Worm (Caenorhabditis elegans): ENCODE results near the gene cyp-13A4.

cyp-13A4 gene

ce11 chrII:9787395-9788152, 10.0 kb downstream of the cyp-13A4 start, which contains the start of gene cyp-13A2 (continued):
- TF ChIP-seq ztf-7 (tag; optimal IDR thresholded peaks at IDR 0.05) (no peak), tra-1 (GFP tag; IDR thresholded peaks at IDR 0.05) (peak; percentile 27; the same call in 1 of the 2 replicates), dve-1 (tag; optimal IDR thresholded peaks at IDR 0.05; ENCODE audit: insufficient read depth) (peak; percentile 77), php-3 (GFP tag; IDR thresholded peaks at IDR 0.05) (peak; percentile 64), ces-1 (GFP tag; optimal IDR thresholded peaks at IDR 0.05) (no peak), pqm-1 (tag; optimal IDR thresholded peaks at IDR 0.05) (peak; percentile 46), madf-9 (GFP tag; conservative IDR thresholded peaks at IDR 0.05) (no peak), arid-1 (GFP tag; conservative IDR thresholded peaks at IDR 0.05) (no peak), Y48G9A.11 (GFP tag; IDR thresholded peaks at IDR 0.05) (0 out of 2 replicates have a peak, but pooled peaks have one; percentile 23)

- TF ChIP-seq dpl-1 (GFP tag; optimal IDR thresholded peaks at IDR 0.05) = no peak
- TF ChIP-seq lsy-2 (tag; optimal IDR thresholded peaks at IDR 0.05) = no peak
- TF ChIP-seq hlh-30 (tag; optimal IDR thresholded peaks at IDR 0.05; ENCODE audit: insufficient read depth) = no peak
- no peak for TF ChIP-seq mes-2 (tag; optimal IDR thresholded peaks at IDR 0.05; ENCODE audit: poor library complexity, severe bottlenecking)
- TF ChIP-seq daf-8 (GFP tag; IDR thresholded peaks at IDR 0.05) = no peak
- peak; percentile 14 for TF ChIP-seq nhr-25 (tag; optimal IDR thresholded peaks at IDR 0.05; ENCODE audit: borderline replicate concordance, insufficient read depth)
- no peak for TF ChIP-seq daf-19 (GFP tag; conservative IDR thresholded peaks at IDR 0.05)
- no peak for TF ChIP-seq sdz-12 (GFP tag; optimal IDR thresholded peaks at IDR 0.05)
- no peak for TF ChIP-seq egl-43 (GFP tag; IDR thresholded peaks at IDR 0.05)
Measured at ce11 chrII:9786215-9786614, 11.3 kb downstream of the cyp-13A4 start.

- TF ChIP-seq ZK337.2 (GFP tag; IDR thresholded peaks at IDR 0.05) (no peak), D1046.2 (GFP tag; IDR thresholded peaks at IDR 0.05) (no peak), ceh-62 (tag; optimal IDR thresholded peaks at IDR 0.05) (no peak), mdt-29 (GFP tag; IDR thresholded peaks at IDR 0.05) (no peak), saeg-2 (GFP tag; IDR thresholded peaks at IDR 0.05) (no peak), T20F7.1 (GFP tag; optimal IDR thresholded peaks at IDR 0.05) (no peak), nhr-42 (GFP tag; IDR thresholded peaks at IDR 0.05) (no peak), dve-1 (tag; optimal IDR thresholded peaks at IDR 0.05; ENCODE audit: insufficient read depth) (no peak), ceh-44 (GFP tag; IDR thresholded peaks at IDR 0.05) (no peak), lin-13 (GFP tag; optimal IDR thresholded peaks at IDR 0.05) (no peak), ceh-32 (tag; optimal IDR thresholded peaks at IDR 0.05; ENCODE audit: poor library complexity) (no peak), nhr-41 (GFP tag; IDR thresholded peaks at IDR 0.05) (no peak), set-16 (GFP tag; IDR thresholded peaks at IDR 0.05) (no peak), Y48G9A.11 (GFP tag; IDR thresholded peaks at IDR 0.05) (no peak), ZK546.5 (tag; optimal IDR thresholded peaks at IDR 0.05) (no peak), ama-1 (optimal IDR thresholded peaks at IDR 0.05) (no peak), cey-2 (tag; optimal IDR thresholded peaks at IDR 0.05; ENCODE audit: borderline replicate concordance, insufficient read depth) (no peak), fkh-10 (GFP tag; optimal IDR thresholded peaks at IDR 0.05) (no peak), nhr-6 (tag; optimal IDR thresholded peaks at IDR 0.05) (no peak), daf-19 (GFP tag; conservative IDR thresholded peaks at IDR 0.05) (no peak)
Measured at ce11 chrII:9782337-9782736, 15.2 kb downstream of the cyp-13A4 start, which contains the start of gene T10B9.14. Gene T10B9.14 (minus strand): TSS chrII:9782437.
